Fruit fly (Drosophila melanogaster): Measurements from ENCODE around the gene CG15824.

DNA sequence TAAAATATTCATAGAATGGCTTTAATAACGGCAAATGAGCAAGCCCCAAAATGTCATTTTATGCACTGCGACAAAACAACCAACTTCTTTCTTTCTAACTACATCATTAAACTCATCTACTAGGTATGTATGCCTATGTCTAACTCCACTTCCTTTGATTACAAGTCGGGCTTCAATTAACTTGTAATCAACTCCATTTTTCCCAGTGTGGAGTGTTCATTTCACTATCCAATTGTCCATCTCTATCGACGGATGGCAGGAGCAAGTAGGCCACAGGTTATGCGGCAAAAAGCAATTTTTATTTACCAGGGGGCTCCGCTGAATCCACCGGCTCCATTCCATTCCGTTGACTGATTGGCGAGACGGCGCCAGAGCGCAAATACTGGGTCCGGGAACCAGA, 18.8 kb upstream of the CG15824 start:
- no peak for TF ChIP-seq nom (GFP tag; optimal IDR thresholded peaks at IDR 0.05)
- TF ChIP-seq Six4 (GFP tag; optimal IDR thresholded peaks at IDR 0.05) = no peak
- TF ChIP-seq CG1832 (GFP tag; optimal IDR thresholded peaks at IDR 0.05) = no peak
- TF ChIP-seq Blimp-1 (GFP tag; optimal IDR thresholded peaks at IDR 0.05) = no peak
- TF ChIP-seq CG31365 (tag; optimal IDR thresholded peaks at IDR 0.05) = no peak
- no peak for TF ChIP-seq Vsx1 (GFP tag; optimal IDR thresholded peaks at IDR 0.05)
- TF ChIP-seq schlank (tag; optimal IDR thresholded peaks at IDR 0.05) = no peak
- no peak for TF ChIP-seq CG7745 (tag; optimal IDR thresholded peaks at IDR 0.05)
- TF ChIP-seq CG2202 (tag; optimal IDR thresholded peaks at IDR 0.05) = no peak
- no peak for TF ChIP-seq D (optimal IDR thresholded peaks at IDR 0.05)
- TF ChIP-seq D (GFP tag; optimal IDR thresholded peaks at IDR 0.05) = no peak
- no peak for TF ChIP-seq lov (optimal IDR thresholded peaks at IDR 0.05)
- TF ChIP-seq lov (GFP tag; IDR thresholded peaks at IDR 0.05) = no peak
- TF ChIP-seq psq (GFP tag; optimal IDR thresholded peaks at IDR 0.05) = no peak
- no peak for TF ChIP-seq Dip2 (GFP tag; IDR thresholded peaks at IDR 0.05)
- TF ChIP-seq nmo (GFP tag; optimal IDR thresholded peaks at IDR 0.05) = no peak
